Worm (Caenorhabditis elegans) whole organism, mixed stage, embryonic: Measurements from ENCODE around the gene clc-13.

Source experiments
- M03D4.4 ChIP-seq: sonication (generic microtip); optimal IDR thresholded peaks from 2 replicates; lab custom pipeline; 2017; ENCODE audit warnings: mild to moderate bottlenecking, missing genetic modification characterization, missing compliant biosample characterization
- bed-3 ChIP-seq: fragments of 200-800 bp; sonication (Bioruptor generic); optimal IDR thresholded peaks from 3 replicates; lab custom pipeline; 2018; ENCODE audit warnings: mild to moderate bottlenecking, missing genetic modification characterization, moderate library complexity, missing compliant biosample characterization
- blmp-1 ChIP-seq: fragments of 150-350 bp; optimal IDR thresholded peaks from 2 replicates; lab custom pipeline; 2014; ENCODE audit warnings: missing biosample characterization, missing genetic modification characterization
- ceh-39 ChIP-seq: fragments of 150-350 bp; optimal IDR thresholded peaks from 2 replicates; lab custom pipeline; 2014; ENCODE audit warnings: missing biosample characterization, missing genetic modification characterization
- ceh-43 ChIP-seq: fragments of 200-800 bp; sonication (Bioruptor generic); optimal IDR thresholded peaks from 2 replicates; lab custom pipeline; 2018; ENCODE audit warnings: mild to moderate bottlenecking, missing genetic modification characterization, moderate library complexity, missing compliant biosample characterization
- ceh-83 ChIP-seq: fragments of 200-800 bp; sonication (Bioruptor generic); optimal IDR thresholded peaks from 2 replicates; lab custom pipeline; 2018; ENCODE audit warnings: mild to moderate bottlenecking, missing genetic modification characterization, missing compliant biosample characterization
- ces-1 ChIP-seq: fragments of 150-350 bp; optimal IDR thresholded peaks from 2 replicates; lab custom pipeline; 2014; ENCODE audit warnings: missing biosample characterization, missing genetic modification reagents, missing genetic modification characterization
- cnd-1 ChIP-seq: fragments of 200-800 bp; sonication (Bioruptor generic); optimal IDR thresholded peaks from 2 replicates; lab custom pipeline; 2018; ENCODE audit warnings: mild to moderate bottlenecking, missing genetic modification characterization, missing compliant biosample characterization
- elt-1 ChIP-seq: sonication (generic microtip); optimal IDR thresholded peaks from 2 replicates; lab custom pipeline; 2017; ENCODE audit warnings: missing genetic modification characterization, mild to moderate bottlenecking, missing compliant biosample characterization, antibody characterized with exemption, moderate library complexity, borderline replicate concordance; ENCODE audit not compliant: insufficient read depth
- flh-1 ChIP-seq: fragments of 200-800 bp; sonication (Bioruptor generic); optimal IDR thresholded peaks from 2 replicates; lab custom pipeline; 2018; ENCODE audit warnings: mild to moderate bottlenecking, missing genetic modification characterization, moderate library complexity, missing compliant biosample characterization
- hlh-1 ChIP-seq: fragments of 150-350 bp; optimal IDR thresholded peaks from 2 replicates; lab custom pipeline; 2014; ENCODE audit warnings: missing biosample characterization, missing genetic modification reagents, missing genetic modification characterization
- lin-13 ChIP-seq: fragments of 150-350 bp; optimal IDR thresholded peaks from 2 replicates; lab custom pipeline; 2014; ENCODE audit warnings: missing biosample characterization, missing genetic modification characterization
- lin-32 ChIP-seq: fragments of 200-800 bp; sonication (Bioruptor generic); optimal IDR thresholded peaks from 2 replicates; lab custom pipeline; 2018; ENCODE audit warnings: mild to moderate bottlenecking, missing genetic modification characterization, missing compliant biosample characterization
- lsy-2 ChIP-seq: fragments of 150-350 bp; optimal IDR thresholded peaks from 2 replicates; lab custom pipeline; 2014; ENCODE audit warnings: missing biosample characterization, missing genetic modification characterization
- mep-1 ChIP-seq: fragments of 150-350 bp; optimal IDR thresholded peaks from 2 replicates; lab custom pipeline; 2017; ENCODE audit warnings: missing biosample characterization, missing genetic modification reagents, missing genetic modification characterization, inconsistent platforms
- mls-2 ChIP-seq: sonication (generic microtip); optimal IDR thresholded peaks from 2 replicates; lab custom pipeline; 2016; ENCODE audit warnings: mild to moderate bottlenecking, missing genetic modification characterization, moderate library complexity, missing compliant biosample characterization
- nhr-12 ChIP-seq: fragments of 150-350 bp; optimal IDR thresholded peaks from 2 replicates; lab custom pipeline; 2014; ENCODE audit warnings: missing biosample characterization, missing genetic modification characterization
- nhr-2 ChIP-seq: fragments of 150-350 bp; optimal IDR thresholded peaks from 2 replicates; lab custom pipeline; 2014; ENCODE audit warnings: missing biosample characterization, missing genetic modification characterization
- nhr-237 ChIP-seq: fragments of 150-350 bp; optimal IDR thresholded peaks from 2 replicates; lab custom pipeline; 2014; ENCODE audit warnings: missing biosample characterization, missing genetic modification characterization
- nhr-28 ChIP-seq: fragments of 150-350 bp; optimal IDR thresholded peaks from 2 replicates; lab custom pipeline; 2014; ENCODE audit warnings: missing biosample characterization, missing genetic modification characterization
- nhr-76 ChIP-seq: sonication (generic microtip); optimal IDR thresholded peaks from 2 replicates; lab custom pipeline; 2017; ENCODE audit warnings: missing biosample characterization, missing genetic modification characterization
- pha-4 ChIP-seq: fragments of 150-350 bp; optimal IDR thresholded peaks from 2 replicates; lab custom pipeline; 2018; ENCODE audit warnings: missing biosample characterization, missing genetic modification reagents, missing genetic modification characterization
- sem-2 ChIP-seq: fragments of 200-800 bp; sonication (Bioruptor generic); optimal IDR thresholded peaks from 2 replicates; lab custom pipeline; 2018; ENCODE audit warnings: mild to moderate bottlenecking, missing genetic modification characterization, missing compliant biosample characterization
- snpc-4 ChIP-seq: fragments of 150-350 bp; optimal IDR thresholded peaks from 2 replicates; lab custom pipeline; 2014; ENCODE audit warnings: missing biosample characterization, missing genetic modification characterization
- sptf-1 ChIP-seq: sonication (generic microtip); optimal IDR thresholded peaks from 2 replicates; lab custom pipeline; 2017; ENCODE audit warnings: mild to moderate bottlenecking, missing genetic modification characterization, moderate library complexity, missing compliant biosample characterization
- unc-120 ChIP-seq: sonication (generic microtip); optimal IDR thresholded peaks from 2 replicates; lab custom pipeline; 2017; ENCODE audit warnings: missing genetic modification characterization, missing compliant biosample characterization; ENCODE audit not compliant: poor library complexity, severe bottlenecking
- unc-39 ChIP-seq: fragments of 150-350 bp; optimal IDR thresholded peaks from 2 replicates; lab custom pipeline; 2014; ENCODE audit warnings: missing biosample characterization, missing genetic modification characterization
- unc-62 ChIP-seq: fragments of 150-350 bp; optimal IDR thresholded peaks from 2 replicates; lab custom pipeline; 2014; ENCODE audit warnings: missing biosample characterization, missing genetic modification reagents, missing genetic modification characterization
- zip-8 ChIP-seq: fragments of 150-350 bp; optimal IDR thresholded peaks from 2 replicates; lab custom pipeline; 2014; ENCODE audit warnings: missing biosample characterization, missing genetic modification characterization
- ztf-11 ChIP-seq: fragments of 150-350 bp; optimal IDR thresholded peaks from 2 replicates; lab custom pipeline; 2014; ENCODE audit warnings: missing biosample characterization, missing genetic modification characterization

clc-13 gene

ce11 chrV:16987783-16988182, 26.4 kb upstream of the clc-13 start:
- TF ChIP-seq sptf-1 (tag; lab: Kevin White, UChicago) (no peak), sem-2 (GFP tag; lab: Kevin White, UChicago) (no peak), lsy-2 (no peak), unc-62 (GFP tag; lab: Kevin White, UChicago) (no peak), mls-2 (no peak), unc-39 (no peak), mep-1 (tag; lab: Kevin White, UChicago) (no peak), bed-3 (GFP tag; lab: Kevin White, UChicago) (no peak), lin-13 (tag; lab: Kevin White, UChicago) (no peak), nhr-2 (tag; lab: Kevin White, UChicago) (no peak), ceh-43 (GFP tag; lab: Kevin White, UChicago) (no peak), ces-1 (no peak), lin-32 (no peak), pha-4 (tag; lab: Kevin White, UChicago) (no peak), cnd-1 (tag; lab: Kevin White, UChicago) (no peak), unc-120 (tag; lab: Kevin White, UChicago) (no peak), zip-8 (tag; lab: Kevin White, UChicago) (no peak)

ce11 chrV:16988614-16989013, 25.6 kb upstream of the clc-13 start, which contains the start of gene Y102A5C.27:
Gene Y102A5C.27, minus strand, starts transcription at chrV:16988714.
- TF ChIP-seq ceh-83 (GFP tag; lab: Kevin White, UChicago): no peak
- no peak for TF ChIP-seq M03D4.4 (tag; lab: Kevin White, UChicago)
- TF ChIP-seq hlh-1 (tag; lab: Kevin White, UChicago): no peak
- TF ChIP-seq mls-2: no peak
- no peak for TF ChIP-seq nhr-12 (tag; lab: Kevin White, UChicago)
- no peak for TF ChIP-seq ces-1
- TF ChIP-seq nhr-2 (tag; lab: Kevin White, UChicago): no peak
- no peak for TF ChIP-seq elt-1
- TF ChIP-seq blmp-1: no peak
- TF ChIP-seq ztf-11: no peak
- TF ChIP-seq cnd-1 (tag; lab: Kevin White, UChicago): no peak
- TF ChIP-seq, all 35 proteins: peak for 0

ce11 chrV:16991734-16992133, 22.5 kb upstream of the clc-13 start, which contains the start of gene srz-95:
Gene srz-95, plus strand, starts transcription at chrV:16992034.
- no peak for TF ChIP-seq nhr-12 (tag; lab: Kevin White, UChicago)
- no peak for TF ChIP-seq unc-120 (tag; lab: Kevin White, UChicago)
- no peak for TF ChIP-seq mls-2
- TF ChIP-seq lsy-2: no peak
- TF ChIP-seq nhr-237 (tag; lab: Kevin White, UChicago): no peak

- TF ChIP-seq nhr-2 (tag; lab: Kevin White, UChicago) (no peak), flh-1 (GFP tag; lab: Kevin White, UChicago) (no peak), hlh-1 (tag; lab: Kevin White, UChicago) (no peak), M03D4.4 (tag; lab: Kevin White, UChicago) (no peak), unc-39 (no peak)
Observed at ce11 chrV:16992383-16992782, 21.8 kb upstream of the clc-13 start.

- TF ChIP-seq flh-1 (GFP tag; lab: Kevin White, UChicago): no peak
- no peak for TF ChIP-seq nhr-28 (tag; lab: Kevin White, UChicago)
- TF ChIP-seq bed-3 (GFP tag; lab: Kevin White, UChicago): no peak
- no peak for TF ChIP-seq mls-2
- no peak for TF ChIP-seq sptf-1 (tag; lab: Kevin White, UChicago)
- TF ChIP-seq M03D4.4 (tag; lab: Kevin White, UChicago): no peak
- no peak for TF ChIP-seq nhr-76 (tag; lab: Kevin White, UChicago)
- TF ChIP-seq unc-62 (GFP tag; lab: Kevin White, UChicago): no peak
- no peak for TF ChIP-seq ceh-39 (tag; lab: Kevin White, UChicago)
- no peak for TF ChIP-seq ztf-11
Observed at ce11 chrV:17000204-17000603, 14.0 kb upstream of the clc-13 start, which contains the start of gene str-217. Gene str-217, minus strand, starts transcription at chrV:17000304.

- TF ChIP-seq flh-1 (GFP tag; lab: Kevin White, UChicago): no peak
- TF ChIP-seq snpc-4: no peak
- no peak for TF ChIP-seq unc-62 (GFP tag; lab: Kevin White, UChicago)
- no peak for TF ChIP-seq nhr-28 (tag; lab: Kevin White, UChicago)
- no peak for TF ChIP-seq nhr-237 (tag; lab: Kevin White, UChicago)
Observed at ce11 chrV:17000635-17001034, 13.6 kb upstream of the clc-13 start.
